Worm (Caenorhabditis elegans) whole organism, young adult: ENCODE measurements around the gene C47D12.5.

Experiments
- B0261.1 ChIP-seq: sonication (generic microtip); optimal IDR thresholded peaks from 2 replicates; lab custom pipeline; 2016; ENCODE audit warnings: mild to moderate bottlenecking, missing genetic modification characterization, moderate library complexity, missing compliant biosample characterization
- C06A6.2 ChIP-seq: fragments of 200-800 bp; sonication (Bioruptor generic); conservative IDR thresholded peaks from 2 replicates; pipeline ENCODE4 v1.3.6; 2022; ENCODE audit warnings: missing genetic modification characterization, missing compliant biosample characterization
- C17E4.6 ChIP-seq: fragments of 200-800 bp; sonication (Bioruptor generic); IDR thresholded peaks from 2 replicates; pipeline ENCODE4 v1.3.6; 2022; ENCODE audit warnings: missing genetic modification reagents, missing genetic modification characterization, missing compliant biosample characterization
- F10E7.11 ChIP-seq: sonication (generic microtip); optimal IDR thresholded peaks from 2 replicates; lab custom pipeline; 2017; ENCODE audit warnings: mild to moderate bottlenecking, missing genetic modification characterization, moderate library complexity, missing compliant biosample characterization
- F33H1.4 ChIP-seq: fragments of 200-800 bp; sonication (Bioruptor generic); IDR thresholded peaks from 2 replicates; pipeline ENCODE4 v1.3.6; 2022; ENCODE audit warnings: missing genetic modification reagents, missing genetic modification characterization, missing compliant biosample characterization
- F39B2.1 ChIP-seq: fragments of 200-800 bp; sonication (Bioruptor generic); IDR thresholded peaks from 2 replicates; pipeline ENCODE4 v1.3.6; 2022; ENCODE audit warnings: missing genetic modification reagents, missing genetic modification characterization, missing compliant biosample characterization
- F52B5.7 ChIP-seq: sonication (generic microtip); optimal IDR thresholded peaks from 2 replicates; lab custom pipeline; 2016; ENCODE audit warnings: mild to moderate bottlenecking, missing genetic modification characterization, missing compliant biosample characterization
- K11D2.4 ChIP-seq: fragments of 200-800 bp; sonication (Bioruptor generic); IDR thresholded peaks from 2 replicates; pipeline ENCODE4 v1.3.6; 2022; ENCODE audit warnings: missing genetic modification reagents, missing genetic modification characterization, missing compliant biosample characterization
- Y53G8AR.9 ChIP-seq: fragments of 200-800 bp; sonication (Bioruptor generic); conservative IDR thresholded peaks from 2 replicates; pipeline ENCODE4 v1.3.6; 2022; ENCODE audit warnings: missing genetic modification reagents, missing genetic modification characterization, missing compliant biosample characterization
- Y95B8A.8 ChIP-seq: fragments of 200-800 bp; sonication (Bioruptor generic); IDR thresholded peaks from 2 replicates; pipeline ENCODE4 v1.3.6; 2022; ENCODE audit warnings: missing genetic modification reagents, missing genetic modification characterization, missing compliant biosample characterization
- akir-1 ChIP-seq: fragments of 200-800 bp; sonication (Bioruptor generic); optimal IDR thresholded peaks from 2 replicates; lab custom pipeline; 2018; ENCODE audit warnings: mild to moderate bottlenecking, missing genetic modification characterization, moderate library complexity, missing compliant biosample characterization
- ama-1 ChIP-seq, 3 experiments: fragments of 150-350 bp in 1 of 3; sonication (generic microtip) in 2 of 3; optimal IDR thresholded peaks; 2 replicates each; lab custom pipeline; 2014 to 2018; ENCODE audit warnings: missing biosample characterization in 2 of 3, missing genetic modification characterization in 2 of 3, missing genetic modification reagents in 2 of 3
- attf-6 ChIP-seq: fragments of 200-800 bp; sonication (Bioruptor generic); IDR thresholded peaks from 2 replicates; pipeline ENCODE4 v1.3.6; 2022; ENCODE audit warnings: missing genetic modification reagents, missing genetic modification characterization, missing compliant biosample characterization
- cebp-1 ChIP-seq, 2 experiments: fragments of 200-800 bp in 1 of 2; sonication (Bioruptor generic) in 1 of 2; sonication (generic microtip) in 1 of 2; IDR thresholded peaks in 1 of 2; optimal IDR thresholded peaks in 1 of 2; 2 replicates each; pipeline versions ENCODE4 v1.3.6 to Lab custom; 2017 to 2022; ENCODE audit warnings: missing compliant biosample characterization in 2 of 2, missing genetic modification characterization in 2 of 2, mild to moderate bottlenecking in 1 of 2, missing genetic modification reagents in 1 of 2, moderate library complexity in 1 of 2
- ceh-100 ChIP-seq: fragments of 200-800 bp; sonication (Bioruptor generic); IDR thresholded peaks from 2 replicates; pipeline ENCODE4 v1.3.6; 2022; ENCODE audit warnings: missing genetic modification reagents, missing genetic modification characterization, missing compliant biosample characterization
- ceh-40 ChIP-seq: fragments of 200-800 bp; sonication (Bioruptor generic); IDR thresholded peaks from 2 replicates; pipeline ENCODE4 v1.3.6; 2022; ENCODE audit warnings: missing genetic modification characterization, missing compliant biosample characterization
- ceh-58 ChIP-seq: fragments of 200-800 bp; sonication (Bioruptor generic); IDR thresholded peaks from 2 replicates; pipeline ENCODE4 v1.3.6; 2022; ENCODE audit warnings: missing genetic modification characterization, missing compliant biosample characterization
- ceh-79 ChIP-seq: sonication (generic microtip); optimal IDR thresholded peaks from 2 replicates; lab custom pipeline; 2017; ENCODE audit warnings: mild to moderate bottlenecking, missing genetic modification characterization, missing compliant biosample characterization
- dox-1 ChIP-seq: fragments of 200-800 bp; sonication (Bioruptor generic); IDR thresholded peaks from 2 replicates; pipeline ENCODE4 v1.3.6; 2022; ENCODE audit warnings: missing genetic modification reagents, missing genetic modification characterization, missing compliant biosample characterization
- dpff-1 ChIP-seq: sonication (generic microtip); optimal IDR thresholded peaks from 2 replicates; lab custom pipeline; 2017; ENCODE audit warnings: mild to moderate bottlenecking, missing genetic modification characterization, missing compliant biosample characterization
- dpl-1 ChIP-seq: fragments of 150-350 bp; optimal IDR thresholded peaks from 2 replicates; lab custom pipeline; 2014; ENCODE audit warnings: missing biosample characterization, missing genetic modification reagents, missing genetic modification characterization
- efl-1 ChIP-seq: fragments of 150-350 bp; optimal IDR thresholded peaks from 2 replicates; lab custom pipeline; 2014; ENCODE audit warnings: missing biosample characterization, missing genetic modification reagents, missing genetic modification characterization
- gei-17 ChIP-seq: fragments of 200-800 bp; sonication (Bioruptor generic); optimal IDR thresholded peaks from 2 replicates; lab custom pipeline; 2018; ENCODE audit warnings: mild to moderate bottlenecking, missing genetic modification characterization, missing compliant biosample characterization
- hmg-1.2 ChIP-seq: fragments of 200-800 bp; sonication (Bioruptor generic); IDR thresholded peaks from 2 replicates; pipeline ENCODE4 v1.3.6; 2022; ENCODE audit warnings: missing genetic modification reagents, missing genetic modification characterization, missing compliant biosample characterization
- hmg-20 ChIP-seq: fragments of 200-800 bp; sonication (Bioruptor generic); IDR thresholded peaks from 2 replicates; pipeline ENCODE4 v1.3.6; 2022; ENCODE audit warnings: missing genetic modification reagents, missing genetic modification characterization, missing compliant biosample characterization
- hsf-1 ChIP-seq: fragments of 200-800 bp; sonication (Bioruptor generic); IDR thresholded peaks from 2 replicates; pipeline ENCODE4 v1.3.6; 2022; ENCODE audit warnings: missing genetic modification reagents, missing genetic modification characterization, missing compliant biosample characterization
- lag-1 ChIP-seq: fragments of 200-800 bp; sonication (Bioruptor generic); IDR thresholded peaks from 2 replicates; pipeline ENCODE4 v1.3.6; 2022; ENCODE audit warnings: missing genetic modification reagents, missing genetic modification characterization, missing compliant biosample characterization
- lin-35 ChIP-seq, 3 experiments: fragments of 150-350 bp in 2 of 3; sonication (generic microtip) in 1 of 3; optimal IDR thresholded peaks; 2 replicates each; lab custom pipeline; 2014 to 2018; ENCODE audit warnings: missing biosample characterization in 3 of 3, missing genetic modification characterization in 3 of 3, missing genetic modification reagents in 3 of 3
- lin-40 ChIP-seq: sonication (generic microtip); optimal IDR thresholded peaks from 2 replicates; lab custom pipeline; 2016; ENCODE audit warnings: missing genetic modification characterization, mild to moderate bottlenecking, missing compliant biosample characterization, missing genotype, missing genetic modification reagents
- lsl-1 ChIP-seq: fragments of 200-800 bp; sonication (Bioruptor generic); optimal IDR thresholded peaks from 2 replicates; lab custom pipeline; 2018; ENCODE audit warnings: mild to moderate bottlenecking, missing genetic modification characterization, moderate library complexity, missing compliant biosample characterization
- lsy-27 ChIP-seq: sonication (generic microtip); optimal IDR thresholded peaks from 2 replicates; lab custom pipeline; 2017; ENCODE audit warnings: missing genetic modification characterization, mild to moderate bottlenecking, missing compliant biosample characterization, antibody characterized with exemption, missing genotype, borderline replicate concordance; ENCODE audit not compliant: insufficient read depth
- madf-10 ChIP-seq: sonication (generic microtip); optimal IDR thresholded peaks from 2 replicates; lab custom pipeline; 2016; ENCODE audit warnings: mild to moderate bottlenecking, missing genetic modification characterization, missing compliant biosample characterization
- nfya-1 ChIP-seq: sonication (generic microtip); optimal IDR thresholded peaks from 2 replicates; lab custom pipeline; 2017; ENCODE audit warnings: antibody characterized with exemption, missing compliant biosample characterization, missing genetic modification characterization, borderline replicate concordance; ENCODE audit not compliant: insufficient read depth
- nfya-2 ChIP-seq: fragments of 200-800 bp; sonication (Bioruptor generic); IDR thresholded peaks from 2 replicates; pipeline ENCODE4 v1.3.6; 2022; ENCODE audit warnings: missing genetic modification reagents, missing genetic modification characterization, missing compliant biosample characterization
- nfyb-1 ChIP-seq: fragments of 200-800 bp; sonication (Bioruptor generic); IDR thresholded peaks from 2 replicates; pipeline ENCODE4 v1.3.6; 2022; ENCODE audit warnings: missing genetic modification reagents, missing genetic modification characterization, missing compliant biosample characterization
- nhr-90 ChIP-seq: sonication (generic microtip); optimal IDR thresholded peaks from 2 replicates; lab custom pipeline; 2016; ENCODE audit warnings: missing genotype, mild to moderate bottlenecking, missing genetic modification characterization, missing compliant biosample characterization
- snpc-1.3 ChIP-seq: sonication (generic microtip); optimal IDR thresholded peaks from 2 replicates; lab custom pipeline; 2017; ENCODE audit warnings: missing genetic modification characterization, mild to moderate bottlenecking, missing compliant biosample characterization, antibody characterized with exemption, moderate library complexity, missing genotype, missing genetic modification reagents; ENCODE audit not compliant: insufficient read depth
- sptf-2 ChIP-seq: fragments of 200-800 bp; sonication (Bioruptor generic); optimal IDR thresholded peaks from 2 replicates; lab custom pipeline; 2018; ENCODE audit warnings: mild to moderate bottlenecking, missing genetic modification characterization, missing compliant biosample characterization
- tlf-1 ChIP-seq: fragments of 200-800 bp; sonication (Bioruptor generic); optimal IDR thresholded peaks from 2 replicates; lab custom pipeline; 2018; ENCODE audit warnings: mild to moderate bottlenecking, missing genetic modification characterization, missing compliant biosample characterization
- xnd-1 ChIP-seq: sonication (generic microtip); optimal IDR thresholded peaks from 2 replicates; lab custom pipeline; 2016; ENCODE audit warnings: missing genotype, missing genetic modification reagents, missing genetic modification characterization, missing compliant biosample characterization
- ztf-25 ChIP-seq: fragments of 200-800 bp; sonication (Bioruptor generic); IDR thresholded peaks from 2 replicates; pipeline ENCODE4 v1.3.6; 2022; ENCODE audit warnings: missing genetic modification reagents, missing genetic modification characterization, missing compliant biosample characterization
- ztf-26 ChIP-seq: sonication (generic microtip); optimal IDR thresholded peaks from 2 replicates; lab custom pipeline; 2017; ENCODE audit warnings: missing genetic modification characterization, missing compliant biosample characterization

C47D12.5 gene

DNA sequence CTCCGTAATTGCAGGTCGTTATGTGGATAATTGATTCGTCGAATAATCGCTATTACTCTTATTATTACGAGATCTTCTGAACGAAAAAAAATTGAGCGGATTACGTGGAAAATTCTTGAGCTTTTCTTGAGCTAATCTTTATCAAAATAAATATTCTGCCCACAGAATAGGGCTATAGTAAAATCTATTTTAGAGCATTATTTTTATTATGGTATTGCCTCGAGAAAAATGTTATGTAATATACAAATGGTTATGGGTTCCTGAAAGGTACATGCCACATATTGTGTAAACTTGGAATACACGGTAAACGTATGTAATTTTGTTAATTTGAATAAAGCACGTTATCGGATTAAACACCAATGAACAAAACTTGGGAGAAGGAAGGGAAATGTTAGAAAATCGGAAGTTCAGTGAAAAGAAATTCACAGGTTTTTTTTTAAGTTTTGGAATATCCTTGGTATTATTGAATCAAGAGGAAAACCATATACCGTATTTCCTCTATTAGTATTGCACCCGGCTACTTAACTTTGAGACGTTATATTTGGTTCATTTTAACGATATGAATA is 47.8 kb downstream of the C47D12.5 start:
- peak; percentile 56 for TF ChIP-seq ama-1 (optimal IDR thresholded peaks at IDR 0.05; lab: Kevin White, UChicago)
- TF ChIP-seq ama-1 (GFP tag; optimal IDR thresholded peaks at IDR 0.05; lab: Kevin White, UChicago), result no peak
- no peak for TF ChIP-seq F52B5.7 (tag; lab: Kevin White, UChicago)
- 0 out of 2 replicates have a peak, but pooled peaks have one; percentile 9 for TF ChIP-seq C06A6.2 (GFP tag; lab: Robert Waterston, UW)
- no peak for TF ChIP-seq F10E7.11 (tag; lab: Kevin White, UChicago)
- TF ChIP-seq C17E4.6 (GFP tag; lab: Robert Waterston, UW), result no peak
- TF ChIP-seq tlf-1 (GFP tag; lab: Kevin White, UChicago), result peak; percentile 13
- no peak for TF ChIP-seq efl-1 (GFP tag; lab: Kevin White, UChicago)
- TF ChIP-seq lsy-27 (tag; lab: Kevin White, UChicago), result no peak
- no peak for TF ChIP-seq lsl-1 (GFP tag; lab: Kevin White, UChicago)
- TF ChIP-seq hmg-20 (GFP tag; lab: Robert Waterston, UW), result no peak
- TF ChIP-seq nfya-2 (GFP tag; lab: Robert Waterston, UW), result no peak
- TF ChIP-seq ceh-40 (GFP tag; lab: Robert Waterston, UW), result no peak
- TF ChIP-seq snpc-1.3 (tag; lab: Kevin White, UChicago), result no peak
- peak; percentile 73 for TF ChIP-seq lin-40 (tag; lab: Kevin White, UChicago)
- TF ChIP-seq dox-1 (GFP tag; lab: Robert Waterston, UW), result no peak
- TF ChIP-seq xnd-1 (tag; lab: Kevin White, UChicago), result no peak
- no peak for TF ChIP-seq dpff-1 (tag; lab: Kevin White, UChicago)
- TF ChIP-seq Y95B8A.8 (GFP tag; lab: Robert Waterston, UW), result no peak
- TF ChIP-seq madf-10 (tag; lab: Kevin White, UChicago), result no peak
- no peak for TF ChIP-seq B0261.1 (tag; lab: Kevin White, UChicago)
- TF ChIP-seq Y53G8AR.9 (GFP tag; lab: Robert Waterston, UW), result no peak
- TF ChIP-seq lag-1, result no peak
- TF ChIP-seq dpl-1 (GFP tag; lab: Kevin White, UChicago), result no peak
- 0 out of 2 replicates have a peak, but pooled peaks have one; percentile 5 for TF ChIP-seq hmg-1.2 (GFP tag; lab: Robert Waterston, UW)
- no peak for TF ChIP-seq hsf-1
- no peak for TF ChIP-seq attf-6 (GFP tag; lab: Robert Waterston, UW)
- TF ChIP-seq cebp-1 (GFP tag; IDR thresholded peaks at IDR 0.05; lab: Robert Waterston, UW), result no peak
- TF ChIP-seq cebp-1 (tag; optimal IDR thresholded peaks at IDR 0.05; lab: Kevin White, UChicago), result peak; percentile 10

DNA sequence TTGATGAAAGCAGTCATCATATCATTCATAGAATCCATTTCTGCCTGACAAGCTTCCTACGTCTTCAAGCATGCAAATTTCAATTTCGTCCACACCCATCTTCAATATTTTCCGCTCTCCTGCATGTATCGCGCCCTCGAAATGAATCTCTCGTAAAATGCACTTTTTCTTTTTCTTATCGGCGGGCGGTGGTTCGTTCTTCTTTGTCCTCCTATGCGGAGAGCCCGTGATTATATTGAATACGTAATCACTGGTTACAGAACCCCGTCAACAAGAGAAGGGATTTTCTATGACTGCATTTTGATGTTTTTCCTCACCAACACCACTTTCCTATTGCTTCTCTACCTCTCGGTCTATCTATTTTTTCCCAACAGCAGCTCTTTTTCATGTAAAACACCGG is 48.5 kb downstream of the C47D12.5 start:
- peak; percentile 46; the same call in 1 of the 2 replicates for TF ChIP-seq K11D2.4 (GFP tag; lab: Robert Waterston, UW)
- no peak for TF ChIP-seq lsl-1 (GFP tag; lab: Kevin White, UChicago)
- no peak for TF ChIP-seq nhr-90 (tag; lab: Kevin White, UChicago)
- no peak for TF ChIP-seq sptf-2
- TF ChIP-seq F33H1.4, result no peak
- TF ChIP-seq nfyb-1 (GFP tag; lab: Robert Waterston, UW), result 0 out of 2 replicates have a peak, but pooled peaks have one; percentile 50
- TF ChIP-seq ceh-79 (tag; lab: Kevin White, UChicago), result no peak
- no peak for TF ChIP-seq akir-1 (GFP tag; lab: Kevin White, UChicago)
- no peak for TF ChIP-seq ceh-58 (GFP tag; lab: Robert Waterston, UW)
- no peak for TF ChIP-seq gei-17 (GFP tag; lab: Kevin White, UChicago)
- no peak for TF ChIP-seq lin-35 (GFP tag; optimal IDR thresholded peaks at IDR 0.05; lab: Kevin White, UChicago)
- TF ChIP-seq Y53G8AR.9 (GFP tag; lab: Robert Waterston, UW), result no peak
- TF ChIP-seq F39B2.1 (GFP tag; lab: Robert Waterston, UW), result 0 out of 2 replicates have a peak, but pooled peaks have one; percentile 12
- TF ChIP-seq nfya-1, result no peak
- 0 out of 2 replicates have a peak, but pooled peaks have one; percentile 18 for TF ChIP-seq dox-1 (GFP tag; lab: Robert Waterston, UW)
- TF ChIP-seq ztf-25, result no peak
- no peak for TF ChIP-seq ztf-26
- TF ChIP-seq dpl-1 (GFP tag; lab: Kevin White, UChicago), result no peak
- TF ChIP-seq ama-1 (optimal IDR thresholded peaks at IDR 0.05; lab: Kevin White, UChicago), result peak; percentile 47
- TF ChIP-seq ama-1 (GFP tag; optimal IDR thresholded peaks at IDR 0.05; lab: Kevin White, UChicago), result no peak
- no peak for TF ChIP-seq ceh-100 (GFP tag; lab: Robert Waterston, UW)
